Worm (Caenorhabditis elegans) whole organism, midembryonic: ENCODE data around the gene ttr-9.

Experiments used
- cog-1 ChIP-seq: sonication (generic microtip); optimal IDR thresholded peaks from 2 replicates; lab custom pipeline; 2016; ENCODE audit warnings: missing genetic modification characterization, missing compliant biosample characterization
- flt-1 ChIP-seq: fragments of 200-800 bp; sonication (Bioruptor generic); IDR thresholded peaks from 2 replicates; pipeline ENCODE4 v1.3.6; 2022; ENCODE audit warnings: missing genetic modification characterization, missing compliant biosample characterization
- klf-2 ChIP-seq: fragments of 200-800 bp; sonication (Bioruptor generic); conservative IDR thresholded peaks from 2 replicates; pipeline ENCODE4 v1.3.6; 2022; ENCODE audit warnings: missing genetic modification reagents, missing genetic modification characterization, missing compliant biosample characterization
- ztf-23 ChIP-seq: fragments of 200-800 bp; sonication (Bioruptor generic); IDR thresholded peaks from 2 replicates; pipeline ENCODE4 v1.3.6; 2022; ENCODE audit warnings: missing genetic modification reagents, missing genetic modification characterization, missing compliant biosample characterization
- ztf-29 ChIP-seq: fragments of 200-800 bp; sonication (Bioruptor generic); IDR thresholded peaks from 2 replicates; pipeline ENCODE4 v1.3.6; 2022; ENCODE audit warnings: missing genetic modification reagents, missing genetic modification characterization, missing compliant biosample characterization

ce11 chrIV:9459224-9459781 is 46.8 kb downstream of the ttr-9 start, which contains the start of gene copb-2:
- no peak for TF ChIP-seq klf-2 (GFP tag; lab: Robert Waterston, UW)
- TF ChIP-seq cog-1 (tag; lab: Kevin White, UChicago): no peak
- TF ChIP-seq flt-1 (GFP tag; lab: Robert Waterston, UW): no peak
- TF ChIP-seq ztf-23 (GFP tag; lab: Robert Waterston, UW): no peak
- no peak for TF ChIP-seq ztf-29
